Worm (Caenorhabditis elegans) whole organism, L3 larva: Measurements from ENCODE around the gene mtm-6.

Experiments
- R02D3.7 ChIP-seq: fragments of 150-350 bp; optimal IDR thresholded peaks from 2 replicates; lab custom pipeline; 2014; ENCODE audit warnings: missing biosample characterization, missing genetic modification characterization
- ceh-16 ChIP-seq: sonication (generic microtip); optimal IDR thresholded peaks from 2 replicates; lab custom pipeline; 2017; ENCODE audit warnings: missing biosample characterization, missing genetic modification characterization
- ceh-28 ChIP-seq: fragments of 150-350 bp; optimal IDR thresholded peaks from 2 replicates; lab custom pipeline; 2014; ENCODE audit warnings: missing biosample characterization, missing genetic modification reagents, missing genetic modification characterization
- daf-12 ChIP-seq: fragments of 150-350 bp; optimal IDR thresholded peaks from 2 replicates; lab custom pipeline; 2014; ENCODE audit warnings: missing biosample characterization, missing genetic modification reagents, missing genetic modification characterization
- egl-5 ChIP-seq: fragments of 150-350 bp; optimal IDR thresholded peaks from 2 replicates; lab custom pipeline; 2017; ENCODE audit warnings: missing biosample characterization, missing genetic modification reagents, missing genetic modification characterization, inconsistent platforms
- elt-2 ChIP-seq: sonication (generic microtip); optimal IDR thresholded peaks from 2 replicates; lab custom pipeline; 2016; ENCODE audit warnings: missing genetic modification reagents, mild to moderate bottlenecking, missing genetic modification characterization, missing compliant biosample characterization
- elt-3 ChIP-seq, 3 experiments: fragments of 150-350 bp in 1 of 3; sonication (generic microtip) in 2 of 3; optimal IDR thresholded peaks; 2 replicates in 2 of 3; 4 replicates in 1 of 3; lab custom pipeline; 2014 to 2017; ENCODE audit warnings: missing biosample characterization in 3 of 3, missing genetic modification characterization in 3 of 3
- eor-1 ChIP-seq, 2 experiments: fragments of 150-350 bp; optimal IDR thresholded peaks; 2 replicates each; lab custom pipeline; 2014 to 2018; ENCODE audit warnings: missing biosample characterization in 2 of 2, missing genetic modification characterization in 2 of 2
- fkh-10 ChIP-seq: sonication (generic microtip); optimal IDR thresholded peaks from 2 replicates; lab custom pipeline; 2017; ENCODE audit warnings: missing biosample characterization, missing genetic modification reagents, missing genetic modification characterization
- fkh-2 ChIP-seq: fragments of 150-350 bp; optimal IDR thresholded peaks from 2 replicates; lab custom pipeline; 2014; ENCODE audit warnings: missing biosample characterization, missing genetic modification reagents, missing genetic modification characterization
- fos-1 ChIP-seq: fragments of 150-350 bp; optimal IDR thresholded peaks from 2 replicates; lab custom pipeline; 2014; ENCODE audit warnings: missing biosample characterization, missing genetic modification characterization
- lin-15B ChIP-seq: fragments of 150-350 bp; optimal IDR thresholded peaks from 2 replicates; lab custom pipeline; 2014; ENCODE audit warnings: missing biosample characterization, missing genetic modification characterization
- lin-39 ChIP-seq: fragments of 150-350 bp; optimal IDR thresholded peaks from 2 replicates; lab custom pipeline; 2018; ENCODE audit warnings: missing biosample characterization, missing genetic modification reagents, missing genetic modification characterization
- lsy-12 ChIP-seq: sonication (generic microtip); optimal IDR thresholded peaks from 2 replicates; lab custom pipeline; 2016; ENCODE audit warnings: mild to moderate bottlenecking, missing genetic modification characterization, missing compliant biosample characterization
- mdl-1 ChIP-seq: fragments of 150-350 bp; optimal IDR thresholded peaks from 2 replicates; lab custom pipeline; 2014; ENCODE audit warnings: missing biosample characterization, missing genetic modification characterization
- mml-1 ChIP-seq: fragments of 150-350 bp; sonication (generic microtip); optimal IDR thresholded peaks from 3 replicates; lab custom pipeline; 2014; ENCODE audit warnings: missing biosample characterization, missing genetic modification characterization
- nfya-1 ChIP-seq: sonication (generic microtip); optimal IDR thresholded peaks from 2 replicates; lab custom pipeline; 2017; ENCODE audit warnings: missing genetic modification characterization, mild to moderate bottlenecking, missing compliant biosample characterization, antibody characterized with exemption, moderate library complexity; ENCODE audit not compliant: insufficient read depth
- nhr-12 ChIP-seq: fragments of 150-350 bp; optimal IDR thresholded peaks from 2 replicates; lab custom pipeline; 2014; ENCODE audit warnings: missing biosample characterization, missing genetic modification characterization
- nhr-25 ChIP-seq: sonication (generic microtip); optimal IDR thresholded peaks from 2 replicates; lab custom pipeline; 2017; ENCODE audit warnings: missing biosample characterization, missing genetic modification characterization
- nhr-28 ChIP-seq: fragments of 150-350 bp; optimal IDR thresholded peaks from 2 replicates; lab custom pipeline; 2014; ENCODE audit warnings: missing biosample characterization, missing genetic modification characterization
- nhr-43 ChIP-seq: sonication (generic microtip); optimal IDR thresholded peaks from 2 replicates; lab custom pipeline; 2016; ENCODE audit warnings: mild to moderate bottlenecking, missing genetic modification characterization, missing compliant biosample characterization; ENCODE audit not compliant: poor library complexity, severe bottlenecking
- nhr-67 ChIP-seq: fragments of 150-350 bp; optimal IDR thresholded peaks from 2 replicates; lab custom pipeline; 2014; ENCODE audit warnings: missing biosample characterization, missing genetic modification characterization
- nhr-76 ChIP-seq: fragments of 150-350 bp; sonication (generic microtip); optimal IDR thresholded peaks from 5 replicates; lab custom pipeline; 2014; ENCODE audit warnings: missing biosample characterization, missing genetic modification characterization
- pha-4 ChIP-seq: fragments of 150-350 bp; optimal IDR thresholded peaks from 2 replicates; lab custom pipeline; 2014; ENCODE audit warnings: missing biosample characterization, missing genetic modification reagents, missing genetic modification characterization
- pqm-1 ChIP-seq: fragments of 150-350 bp; optimal IDR thresholded peaks from 2 replicates; lab custom pipeline; 2017; ENCODE audit warnings: missing biosample characterization, missing genetic modification characterization, inconsistent platforms
- sea-2 ChIP-seq: fragments of 150-350 bp; sonication (generic microtip); optimal IDR thresholded peaks from 4 replicates; lab custom pipeline; 2014; ENCODE audit warnings: missing biosample characterization, missing genetic modification reagents, missing genetic modification characterization
- skn-1 ChIP-seq: fragments of 150-350 bp; optimal IDR thresholded peaks from 2 replicates; lab custom pipeline; 2014; ENCODE audit warnings: missing biosample characterization, missing genetic modification characterization
- snpc-4 ChIP-seq: fragments of 150-350 bp; optimal IDR thresholded peaks from 2 replicates; lab custom pipeline; 2014; ENCODE audit warnings: missing biosample characterization, missing genetic modification characterization
- tbx-2 ChIP-seq: sonication (generic microtip); optimal IDR thresholded peaks from 2 replicates; lab custom pipeline; 2016; ENCODE audit warnings: mild to moderate bottlenecking, missing genetic modification characterization, missing compliant biosample characterization
- unc-39 ChIP-seq: sonication (generic microtip); optimal IDR thresholded peaks from 4 replicates; lab custom pipeline; 2017; ENCODE audit warnings: missing biosample characterization, missing genetic modification characterization
- zag-1 ChIP-seq: fragments of 150-350 bp; optimal IDR thresholded peaks from 2 replicates; lab custom pipeline; 2014; ENCODE audit warnings: missing biosample characterization, missing genetic modification characterization
- ztf-11 ChIP-seq: fragments of 150-350 bp; optimal IDR thresholded peaks from 2 replicates; lab custom pipeline; 2014; ENCODE audit warnings: missing biosample characterization, missing genetic modification characterization
- ztf-4 ChIP-seq: fragments of 150-350 bp; optimal IDR thresholded peaks from 2 replicates; lab custom pipeline; 2014; ENCODE audit warnings: missing biosample characterization, missing genetic modification characterization

Gene mtm-6

DNA sequence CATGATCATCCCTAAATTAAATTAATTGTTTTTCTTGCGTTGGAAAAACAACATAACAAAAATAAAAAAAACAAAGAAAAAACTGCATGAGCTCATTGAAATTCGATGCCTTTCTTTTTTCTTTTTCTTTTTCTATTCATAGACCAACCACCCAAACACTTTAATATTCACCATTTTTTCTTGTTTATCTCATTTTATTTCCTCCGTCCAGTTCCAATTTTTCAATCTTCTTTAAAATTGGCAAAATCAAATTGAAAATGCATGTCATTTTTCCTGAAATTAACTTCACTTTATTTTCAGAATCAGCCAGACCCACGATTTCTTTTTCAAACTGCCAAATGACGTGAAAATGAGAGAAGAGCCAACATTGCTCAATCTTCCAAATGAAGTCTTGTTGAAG, 39.0 kb downstream of the mtm-6 start, which contains the start of gene T03F6.4:
T03F6.4 (plus strand) TSS at position 301 of the 400 bp plus-strand sequence.
- no peak for TF ChIP-seq mml-1
- TF ChIP-seq nhr-43 = no peak
- TF ChIP-seq unc-39 = no peak
- TF ChIP-seq skn-1 (tag; lab: Kevin White, UChicago) = no peak
- TF ChIP-seq nhr-67 (tag; lab: Kevin White, UChicago) = no peak
- no peak for TF ChIP-seq ztf-4 (tag; lab: Kevin White, UChicago)
- TF ChIP-seq fkh-10 (GFP tag; lab: Kevin White, UChicago) = no peak
- TF ChIP-seq ztf-11 (tag; lab: Kevin White, UChicago) = no peak
- TF ChIP-seq fkh-2 (tag; lab: Kevin White, UChicago) = no peak
- TF ChIP-seq zag-1 (tag; lab: Kevin White, UChicago) = no peak
- TF ChIP-seq ceh-28 (tag; lab: Kevin White, UChicago) = no peak
- no peak for TF ChIP-seq snpc-4 (tag; lab: Kevin White, UChicago)
- no peak for TF ChIP-seq egl-5 (tag; lab: Kevin White, UChicago)
- TF ChIP-seq pqm-1 (tag; lab: Kevin White, UChicago) = no peak
- no peak for TF ChIP-seq sea-2 (GFP tag; lab: Kevin White, UChicago)
- no peak for TF ChIP-seq fos-1 (tag; lab: Kevin White, UChicago)
- TF ChIP-seq ceh-16 (tag; lab: Kevin White, UChicago) = no peak
- no peak for TF ChIP-seq R02D3.7 (tag; lab: Kevin White, UChicago)
- no peak for TF ChIP-seq elt-2 (tag; lab: Kevin White, UChicago)

DNA sequence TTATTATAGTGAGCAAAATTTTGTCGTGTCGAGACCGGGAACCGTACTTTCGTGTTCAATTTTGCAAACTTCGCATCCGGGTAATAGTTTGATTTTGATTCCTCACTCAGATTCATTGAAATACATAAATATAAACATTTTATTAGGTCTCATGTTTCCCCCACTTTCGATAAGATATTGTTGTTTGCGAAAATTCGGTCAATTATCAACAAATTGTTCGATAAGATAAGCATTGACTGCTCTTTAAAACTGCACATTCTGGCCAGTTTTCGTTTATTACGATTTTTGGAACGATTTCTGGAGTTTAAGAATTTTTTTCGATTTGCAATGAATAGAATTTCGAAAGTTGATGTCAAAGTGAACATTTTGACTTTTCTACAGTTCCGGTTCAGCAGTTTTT, 41.7 kb downstream of the mtm-6 start:
- TF ChIP-seq nhr-76 (tag; lab: Kevin White, UChicago) (no peak), elt-2 (tag; lab: Kevin White, UChicago) (peak; percentile 85), pha-4 (tag; lab: Kevin White, UChicago) (peak; percentile 47), fkh-2 (tag; lab: Kevin White, UChicago) (no peak)

DNA sequence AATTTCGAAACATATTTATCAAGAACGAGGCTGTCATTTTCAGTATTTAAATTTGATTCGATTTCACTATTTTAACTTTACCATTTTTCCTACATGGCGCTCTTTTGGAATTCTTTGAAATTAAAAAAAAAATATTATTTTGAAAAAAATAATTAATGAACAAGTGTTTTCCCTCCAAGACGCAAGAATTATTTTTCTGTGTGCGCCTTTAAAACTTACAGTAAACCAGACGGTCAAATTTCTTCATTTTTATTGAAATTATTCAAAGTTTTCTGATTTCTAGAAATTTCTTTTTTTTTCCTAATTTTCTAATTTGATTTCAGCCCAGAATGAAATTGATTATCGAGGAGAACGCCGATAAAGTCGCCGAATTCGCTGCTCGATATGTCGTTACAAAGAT, 42.2 kb downstream of the mtm-6 start, which contains the start of gene T03F6.3:
T03F6.3 (plus strand) TSS at position 318 of the 400 bp plus-strand sequence.
- TF ChIP-seq nhr-43 = no peak
- no peak for TF ChIP-seq unc-39
- no peak for TF ChIP-seq fkh-2 (tag; lab: Kevin White, UChicago)
- no peak for TF ChIP-seq lin-15B (tag; lab: Kevin White, UChicago)
- no peak for TF ChIP-seq ceh-28 (tag; lab: Kevin White, UChicago)
- TF ChIP-seq mdl-1 = no peak
- no peak for TF ChIP-seq mml-1
- no peak for TF ChIP-seq fkh-10 (GFP tag; lab: Kevin White, UChicago)
- TF ChIP-seq nhr-28 (tag; lab: Kevin White, UChicago) = no peak
- TF ChIP-seq lin-39 = no peak
- TF ChIP-seq, all 47 proteins: peak for 0

DNA sequence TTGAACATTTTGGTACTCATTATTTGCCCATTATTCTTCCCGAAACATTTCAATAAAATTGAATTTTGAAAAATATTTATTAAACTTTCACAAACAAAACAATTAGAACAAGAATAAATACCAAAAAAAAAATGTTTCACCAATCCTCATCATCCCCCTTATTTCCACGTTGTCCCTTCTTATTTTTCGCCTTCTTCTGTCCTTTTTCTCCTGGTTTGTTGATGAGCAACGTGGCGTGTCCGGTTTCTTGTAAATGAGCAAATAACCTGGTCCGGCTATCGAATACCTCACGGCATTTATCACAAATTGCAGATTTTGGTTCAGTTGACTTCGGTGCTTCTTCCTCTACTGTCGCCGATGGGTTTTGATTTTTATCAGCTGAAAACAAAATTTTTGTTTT, 43.9 kb downstream of the mtm-6 start:
- no peak for TF ChIP-seq lin-15B (tag; lab: Kevin White, UChicago)
- TF ChIP-seq eor-1 (tag; optimal IDR thresholded peaks at IDR 0.05; lab: Kevin White, UChicago) = no peak
- no peak for TF ChIP-seq nhr-43
- TF ChIP-seq elt-3 (tag; optimal IDR thresholded peaks at IDR 0.05; lab: Kevin White, UChicago) = no peak
- TF ChIP-seq ztf-4 (tag; lab: Kevin White, UChicago) = no peak
- TF ChIP-seq skn-1 (tag; lab: Kevin White, UChicago) = no peak

DNA sequence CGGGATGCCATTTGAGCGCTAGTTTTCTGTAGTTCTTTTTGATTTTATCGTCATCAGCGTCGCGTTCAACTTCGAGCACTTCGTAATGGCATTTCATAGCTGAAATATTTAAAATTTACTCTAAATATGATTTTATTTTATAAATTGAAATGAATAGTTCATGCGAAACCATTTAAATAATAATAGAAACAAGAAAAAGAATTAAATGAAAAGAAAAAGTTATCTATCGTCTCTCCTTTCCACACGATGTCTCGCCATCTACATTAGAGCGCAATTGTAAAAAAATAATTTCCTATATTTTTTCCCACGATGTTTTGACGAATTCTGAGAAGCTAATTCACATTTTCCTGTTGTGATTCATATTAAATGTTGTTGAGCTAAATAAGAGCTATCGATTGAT, 46.4 kb downstream of the mtm-6 start, which contains the start of gene dnj-17:
dnj-17 (minus strand) TSS at position 101 of the 400 bp plus-strand sequence.
- TF ChIP-seq nhr-25 (tag; lab: Kevin White, UChicago) (no peak), eor-1 (tag; optimal IDR thresholded peaks at IDR 0.05; lab: Kevin White, UChicago) (no peak), daf-12 (tag; lab: Kevin White, UChicago) (no peak), pha-4 (tag; lab: Kevin White, UChicago) (no peak), mdl-1 (no peak), egl-5 (tag; lab: Kevin White, UChicago) (no peak), nfya-1 (no peak), tbx-2 (tag; lab: Kevin White, UChicago) (no peak)

DNA sequence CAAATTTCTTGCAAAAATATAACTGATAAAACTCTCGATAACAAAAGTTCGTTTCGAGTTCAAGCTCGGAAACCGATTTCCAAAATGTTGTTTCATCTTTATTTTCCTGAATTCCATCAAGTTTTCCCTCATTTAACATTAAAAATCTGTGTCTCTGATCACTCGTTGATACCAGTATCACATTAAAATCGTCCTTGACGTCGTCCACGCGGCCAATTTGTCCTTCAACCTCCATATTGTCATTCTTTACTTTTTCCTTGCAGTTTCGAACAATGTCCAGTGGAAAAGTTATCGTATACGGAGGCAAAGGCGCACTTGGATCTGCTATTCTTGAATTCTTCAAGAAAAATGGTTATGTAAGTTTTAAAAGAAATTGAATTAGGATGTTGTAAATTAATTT, 46.8 kb downstream of the mtm-6 start, which contains the start of gene qdpr-1:
qdpr-1 (plus strand) TSS at position 264 of the 400 bp plus-strand sequence.
- TF ChIP-seq nhr-12 (tag; lab: Kevin White, UChicago) (no peak), elt-3 (tag; optimal IDR thresholded peaks at IDR 0.05; lab: Kevin White, UChicago) (peak in 1 of 3 experiments; percentile 37), pha-4 (tag; lab: Kevin White, UChicago) (no peak), nhr-25 (tag; lab: Kevin White, UChicago) (peak; percentile 33), egl-5 (tag; lab: Kevin White, UChicago) (no peak), lsy-12 (tag; lab: Kevin White, UChicago) (no peak), nhr-67 (tag; lab: Kevin White, UChicago) (no peak)
